Fruit fly (Drosophila melanogaster): ENCODE data around the gene CG9109.

DNA sequence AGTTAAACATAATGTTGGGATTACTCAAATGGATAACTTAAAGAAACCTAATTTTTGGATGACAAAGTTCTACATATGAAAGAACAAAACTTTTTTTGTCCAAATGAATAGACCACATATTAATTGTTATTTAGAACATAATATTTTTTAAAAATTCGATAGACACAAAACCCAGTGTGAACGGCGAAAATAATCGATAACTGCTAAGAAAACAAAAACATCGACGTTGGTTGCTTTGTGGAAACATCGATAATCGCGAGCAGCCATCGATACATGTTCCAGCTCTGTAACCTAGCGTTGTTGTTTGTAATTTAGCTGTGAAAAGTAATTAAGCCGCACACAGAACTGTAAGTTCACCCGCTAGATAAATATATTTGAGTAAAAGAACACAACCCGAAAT lies 16.4 kb upstream of the CG9109 start, which contains the start of gene CG9135:
- no peak for TF ChIP-seq Snoo (tag; optimal IDR thresholded peaks at IDR 0.05)
- no peak for TF ChIP-seq EcR (GFP tag; optimal IDR thresholded peaks at IDR 0.05)
- no peak for TF ChIP-seq CG10348 (GFP tag; IDR thresholded peaks at IDR 0.05)
- no peak for TF ChIP-seq CG8301 (tag; optimal IDR thresholded peaks at IDR 0.05)
- no peak for TF ChIP-seq CG15710 (tag; optimal IDR thresholded peaks at IDR 0.05)
- no peak for TF ChIP-seq gl (tag; optimal IDR thresholded peaks at IDR 0.05)
- no peak for TF ChIP-seq CG34367 (tag; optimal IDR thresholded peaks at IDR 0.05)
- TF ChIP-seq Ets98B (GFP tag; IDR thresholded peaks at IDR 0.05): no peak
